Worm (Caenorhabditis elegans): ENCODE measurements around the gene glrx-21.

The glrx-21 gene

DNA sequence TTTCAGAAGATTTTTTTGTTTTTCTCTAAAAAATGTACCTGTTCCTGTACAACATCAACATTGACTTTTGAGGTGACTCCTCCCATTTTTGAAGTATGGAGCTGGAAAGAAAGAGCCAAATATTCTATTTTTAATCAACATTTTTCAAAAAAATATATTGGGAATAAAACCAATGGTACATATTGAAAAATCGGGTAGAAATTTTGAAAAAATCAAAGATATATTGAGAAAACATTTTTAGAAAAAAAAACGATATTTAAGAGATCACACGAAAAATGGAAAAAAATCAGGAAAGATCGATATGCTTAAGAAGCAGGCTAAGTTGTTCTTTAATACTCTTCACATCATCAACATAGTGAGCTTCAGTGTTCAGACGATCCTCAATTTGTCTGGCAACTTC lies at the start of gene glrx-21:
Gene glrx-21, minus strand, starts transcription at position 101 of the 400 bp plus-strand sequence.
- no peak for TF ChIP-seq unc-39 (tag; optimal IDR thresholded peaks at IDR 0.05)
- TF ChIP-seq egl-27 (tag; optimal IDR thresholded peaks at IDR 0.05), result no peak
- no peak for TF ChIP-seq ceh-16 (tag; optimal IDR thresholded peaks at IDR 0.05)
- TF ChIP-seq zag-1 (tag; optimal IDR thresholded peaks at IDR 0.05), result no peak
- no peak for TF ChIP-seq nhr-129 (tag; optimal IDR thresholded peaks at IDR 0.05)
- TF ChIP-seq nhr-237 (tag; optimal IDR thresholded peaks at IDR 0.05), result no peak
- no peak for TF ChIP-seq ama-1 (optimal IDR thresholded peaks at IDR 0.05)

DNA sequence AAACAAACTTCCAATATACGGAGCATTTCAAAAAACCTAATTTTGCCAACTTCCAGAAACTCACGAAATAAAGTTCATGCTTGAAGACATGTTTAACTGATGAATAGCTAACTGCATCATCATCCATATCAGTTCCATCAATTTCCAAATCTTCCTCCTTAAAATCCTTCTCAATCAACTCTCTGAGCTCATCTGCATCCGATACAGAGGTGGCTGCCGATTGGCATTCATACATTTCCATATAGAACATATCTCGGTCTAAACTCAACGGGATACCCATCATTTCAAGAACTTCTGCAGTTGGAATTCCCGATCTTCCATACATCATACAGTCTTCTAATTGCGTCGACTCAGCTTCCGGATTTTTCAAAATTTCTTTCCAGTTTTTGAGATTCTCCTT lies 43.4 kb upstream of the glrx-21 start:
- TF ChIP-seq elt-3 (tag; optimal IDR thresholded peaks at IDR 0.05), result no peak
- no peak for TF ChIP-seq mbf-1 (tag; optimal IDR thresholded peaks at IDR 0.05)
- no peak for TF ChIP-seq ZK546.5 (tag; optimal IDR thresholded peaks at IDR 0.05)
- TF ChIP-seq lsy-2 (tag; optimal IDR thresholded peaks at IDR 0.05), result no peak
- TF ChIP-seq lin-39 (tag; optimal IDR thresholded peaks at IDR 0.05), result no peak
- no peak for TF ChIP-seq F13H6.1 (tag; optimal IDR thresholded peaks at IDR 0.05)
- TF ChIP-seq lin-11 (tag; optimal IDR thresholded peaks at IDR 0.05), result no peak
- TF ChIP-seq nhr-12 (tag; optimal IDR thresholded peaks at IDR 0.05), result no peak

ce11 chrIII:5388113-5388512 lies 42.2 kb upstream of the glrx-21 start:
- TF ChIP-seq lin-13 (GFP tag; optimal IDR thresholded peaks at IDR 0.05) (no peak), mdl-1 (tag; optimal IDR thresholded peaks at IDR 0.05) (no peak), elt-1 (tag; optimal IDR thresholded peaks at IDR 0.05) (no peak), mbf-1 (tag; optimal IDR thresholded peaks at IDR 0.05) (no peak)

ce11 chrIII:5385315-5385714 lies 39.4 kb upstream of the glrx-21 start, which contains the start of gene Y32H12A.7:
Gene Y32H12A.7, minus strand, starts transcription at chrIII:5385415.
- TF ChIP-seq nhr-23 (tag; optimal IDR thresholded peaks at IDR 0.05) (no peak), unc-39 (tag; optimal IDR thresholded peaks at IDR 0.05) (no peak), egl-27 (tag; optimal IDR thresholded peaks at IDR 0.05) (no peak), Y55F3AM.14 (GFP tag; optimal IDR thresholded peaks at IDR 0.05) (no peak), lin-13 (GFP tag; optimal IDR thresholded peaks at IDR 0.05) (no peak), skn-1 (tag; optimal IDR thresholded peaks at IDR 0.05) (no peak), zag-1 (tag; optimal IDR thresholded peaks at IDR 0.05) (no peak), snpc-4 (tag; optimal IDR thresholded peaks at IDR 0.05) (no peak), gmeb-1 (tag; optimal IDR thresholded peaks at IDR 0.05) (no peak), ceh-82 (tag; optimal IDR thresholded peaks at IDR 0.05) (no peak), ama-1 (optimal IDR thresholded peaks at IDR 0.05) (no peak)

- no peak for TF ChIP-seq unc-55 (GFP tag; optimal IDR thresholded peaks at IDR 0.05)
- no peak for TF ChIP-seq blmp-1 (tag; optimal IDR thresholded peaks at IDR 0.05; ENCODE audit: insufficient read depth)
- no peak for TF ChIP-seq ztf-11 (tag; optimal IDR thresholded peaks at IDR 0.05)
- TF ChIP-seq sma-3 (GFP tag; optimal IDR thresholded peaks at IDR 0.05), result no peak
- no peak for TF ChIP-seq ztf-1 (GFP tag; conservative IDR thresholded peaks at IDR 0.05)
- no peak for TF ChIP-seq snpc-4 (tag; optimal IDR thresholded peaks at IDR 0.05)
- TF ChIP-seq lin-13 (GFP tag; optimal IDR thresholded peaks at IDR 0.05), result no peak
- TF ChIP-seq C34F6.9 (tag; optimal IDR thresholded peaks at IDR 0.05), result no peak
- TF ChIP-seq nhr-11 (tag; optimal IDR thresholded peaks at IDR 0.05), result no peak
- TF ChIP-seq aly-2 (tag; optimal IDR thresholded peaks at IDR 0.05), result no peak
- no peak for TF ChIP-seq nhr-12 (tag; optimal IDR thresholded peaks at IDR 0.05)
- TF ChIP-seq elt-1 (tag; optimal IDR thresholded peaks at IDR 0.05), result no peak
- TF ChIP-seq fos-1 (tag; optimal IDR thresholded peaks at IDR 0.05), result no peak
- TF ChIP-seq lsy-2 (tag; optimal IDR thresholded peaks at IDR 0.05), result no peak
- TF ChIP-seq nhr-21 (tag; optimal IDR thresholded peaks at IDR 0.05), result no peak
- TF ChIP-seq nhr-6 (tag; optimal IDR thresholded peaks at IDR 0.05), result no peak
- no peak for TF ChIP-seq sem-4 (tag; optimal IDR thresholded peaks at IDR 0.05)
- no peak for TF ChIP-seq mdl-1 (tag; optimal IDR thresholded peaks at IDR 0.05)
- TF ChIP-seq mbf-1 (tag; optimal IDR thresholded peaks at IDR 0.05), result no peak
- TF ChIP-seq nhr-23 (tag; optimal IDR thresholded peaks at IDR 0.05), result no peak
These were observed 36.2 kb upstream of the glrx-21 start, which contains the start of gene Y32H12A.6 for ce11 chrIII:5382073-5382472. Gene Y32H12A.6, minus strand, starts transcription at chrIII:5382173.
